Worm (Caenorhabditis elegans) whole organism, L2 larva: ENCODE data around the gene soap-1.

Source experiments
- ceh-82 ChIP-seq: fragments of 150-350 bp; optimal IDR thresholded peaks from 2 replicates; lab custom pipeline; 2014; ENCODE audit warnings: missing biosample characterization, missing genetic modification characterization
- snpc-4 ChIP-seq: fragments of 150-350 bp; optimal IDR thresholded peaks from 2 replicates; lab custom pipeline; 2014; ENCODE audit warnings: missing biosample characterization, missing genetic modification characterization
- unc-55 ChIP-seq: fragments of 150-350 bp; sonication (generic microtip); optimal IDR thresholded peaks from 3 replicates; lab custom pipeline; 2014; ENCODE audit warnings: missing biosample characterization, missing genetic modification reagents, missing genetic modification characterization
- ztf-11 ChIP-seq: sonication (generic microtip); optimal IDR thresholded peaks from 2 replicates; lab custom pipeline; 2017; ENCODE audit warnings: missing biosample characterization, missing genetic modification characterization

- no peak for TF ChIP-seq snpc-4 (tag; lab: Kevin White, UChicago)
- no peak for TF ChIP-seq ztf-11 (tag; lab: Kevin White, UChicago)
- no peak for TF ChIP-seq unc-55 (GFP tag; lab: Kevin White, UChicago)
- no peak for TF ChIP-seq ceh-82 (tag; lab: Kevin White, UChicago)
Observed at ce11 chrV:7237094-7237132, 22.2 kb upstream of the soap-1 start, which contains the start of gene hpo-9.
